Worm (Caenorhabditis elegans) whole organism, L4 larva: Measurements from ENCODE around the gene ncs-6.
A peak's percentile ranks its signal among the peaks of the same experiment; 100 is the strongest.

ENCODE experiments used
- F26F4.8 ChIP-seq: fragments of 200-800 bp; sonication (Bioruptor generic); conservative IDR thresholded peaks from 2 replicates; pipeline ENCODE4 v1.3.6; 2022; ENCODE audit warnings: missing genetic modification characterization, missing compliant biosample characterization
- T26A8.4 ChIP-seq: fragments of 200-800 bp; sonication (Bioruptor generic); IDR thresholded peaks from 2 replicates; pipeline ENCODE4 v1.3.6; 2022; ENCODE audit warnings: missing genetic modification characterization, missing compliant biosample characterization
- Y105C5A.15 ChIP-seq: fragments of 200-800 bp; sonication (Bioruptor generic); IDR thresholded peaks from 2 replicates; pipeline ENCODE4 v1.3.6; 2022; ENCODE audit warnings: missing genetic modification characterization, missing compliant biosample characterization
- Y75B8A.6 ChIP-seq: fragments of 200-800 bp; sonication (Bioruptor generic); IDR thresholded peaks from 2 replicates; pipeline ENCODE4 v1.3.6; 2022; ENCODE audit warnings: missing genetic modification reagents, missing genetic modification characterization, missing compliant biosample characterization
- ZK337.2 ChIP-seq: fragments of 200-800 bp; sonication (Bioruptor generic); IDR thresholded peaks from 2 replicates; pipeline ENCODE4 v1.3.6; 2022; ENCODE audit warnings: missing genetic modification reagents, missing genetic modification characterization, missing compliant biosample characterization
- aha-1 ChIP-seq: fragments of 150-350 bp; peaks from one replicate; lab custom pipeline; 2014; ENCODE audit warnings: missing biosample characterization, missing genetic modification characterization
- arid-1 ChIP-seq: fragments of 200-800 bp; sonication (Bioruptor generic); conservative IDR thresholded peaks from 2 replicates; pipeline ENCODE4 v1.3.6; 2022; ENCODE audit warnings: missing genetic modification reagents, missing genetic modification characterization, missing compliant biosample characterization
- ceh-44 ChIP-seq: fragments of 200-800 bp; sonication (Bioruptor generic); IDR thresholded peaks from 2 replicates; pipeline ENCODE4 v1.3.6; 2022; ENCODE audit warnings: missing genetic modification reagents, missing genetic modification characterization, missing compliant biosample characterization
- ceh-62 ChIP-seq: sonication (generic microtip); optimal IDR thresholded peaks from 2 replicates; lab custom pipeline; 2017; ENCODE audit warnings: missing biosample characterization, missing genetic modification characterization
- ces-1 ChIP-seq: fragments of 150-350 bp; sonication (generic microtip); optimal IDR thresholded peaks from 4 replicates; lab custom pipeline; 2014; ENCODE audit warnings: missing biosample characterization, missing genetic modification reagents, missing genetic modification characterization
- daf-16 ChIP-seq, 3 experiments: sonication (generic microtip); optimal IDR thresholded peaks; 2 replicates each; lab custom pipeline; 2016 to 2017; ENCODE audit warnings: missing genetic modification characterization in 3 of 3, missing genetic modification reagents in 3 of 3, mild to moderate bottlenecking in 2 of 3, missing compliant biosample characterization in 2 of 3, missing biosample characterization in 1 of 3, moderate library complexity in 1 of 3
- dmd-6 ChIP-seq: fragments of 200-800 bp; sonication (Bioruptor generic); IDR thresholded peaks from 2 replicates; pipeline ENCODE4 v1.3.6; 2022; ENCODE audit warnings: missing genetic modification reagents, missing genetic modification characterization, missing compliant biosample characterization
- dpl-1 ChIP-seq: fragments of 150-350 bp; optimal IDR thresholded peaks from 2 replicates; lab custom pipeline; 2014; ENCODE audit warnings: missing biosample characterization, missing genetic modification reagents, missing genetic modification characterization
- dve-1 ChIP-seq: sonication (generic microtip); optimal IDR thresholded peaks from 2 replicates; lab custom pipeline; 2017; ENCODE audit warnings: antibody characterized with exemption, mild to moderate bottlenecking, missing genetic modification characterization, missing compliant biosample characterization; ENCODE audit not compliant: insufficient read depth
- egl-43 ChIP-seq: fragments of 200-800 bp; sonication (Bioruptor generic); IDR thresholded peaks from 2 replicates; pipeline ENCODE4 v1.3.6; 2022; ENCODE audit warnings: missing genetic modification reagents, missing genetic modification characterization, missing compliant biosample characterization
- hlh-11 ChIP-seq: fragments of 200-800 bp; sonication (Bioruptor generic); optimal IDR thresholded peaks from 2 replicates; lab custom pipeline; 2018; ENCODE audit warnings: mild to moderate bottlenecking, missing genetic modification characterization, missing compliant biosample characterization
- lin-13 ChIP-seq: fragments of 150-350 bp; optimal IDR thresholded peaks from 2 replicates; lab custom pipeline; 2014; ENCODE audit warnings: missing biosample characterization, missing genetic modification reagents, missing genetic modification characterization
- lin-15B ChIP-seq: fragments of 150-350 bp; sonication (generic microtip); optimal IDR thresholded peaks from 3 replicates; lab custom pipeline; 2014; ENCODE audit warnings: missing biosample characterization, missing genetic modification characterization
- madf-9 ChIP-seq: fragments of 200-800 bp; sonication (Bioruptor generic); conservative IDR thresholded peaks from 2 replicates; pipeline ENCODE4 v1.3.6; 2022; ENCODE audit warnings: missing genetic modification reagents, missing genetic modification characterization, missing compliant biosample characterization
- mdt-29 ChIP-seq: fragments of 200-800 bp; sonication (Bioruptor generic); IDR thresholded peaks from 2 replicates; pipeline ENCODE4 v1.3.6; 2022; ENCODE audit warnings: missing genetic modification reagents, missing genetic modification characterization, missing compliant biosample characterization
- mes-2 ChIP-seq: sonication (generic microtip); optimal IDR thresholded peaks from 2 replicates; lab custom pipeline; 2016; ENCODE audit warnings: missing genotype, mild to moderate bottlenecking, missing genetic modification characterization, missing compliant biosample characterization; ENCODE audit not compliant: poor library complexity, severe bottlenecking
- nhr-111 ChIP-seq: fragments of 200-800 bp; sonication (Bioruptor generic); optimal IDR thresholded peaks from 2 replicates; lab custom pipeline; 2018; ENCODE audit warnings: mild to moderate bottlenecking, missing genetic modification characterization, missing compliant biosample characterization
- nhr-28 ChIP-seq: fragments of 150-350 bp; optimal IDR thresholded peaks from 2 replicates; lab custom pipeline; 2014; ENCODE audit warnings: missing biosample characterization, missing genetic modification characterization
- nhr-42 ChIP-seq: fragments of 200-800 bp; sonication (Bioruptor generic); IDR thresholded peaks from 2 replicates; pipeline ENCODE4 v1.3.6; 2022; ENCODE audit warnings: missing genetic modification characterization, missing compliant biosample characterization
- nhr-77 ChIP-seq: fragments of 150-350 bp; optimal IDR thresholded peaks from 2 replicates; lab custom pipeline; 2014; ENCODE audit warnings: missing biosample characterization, missing genetic modification characterization
- pha-4 ChIP-seq, 2 experiments: fragments of 150-350 bp in 1 of 2; fragments of 200-800 bp in 1 of 2; sonication (Bioruptor generic) in 1 of 2; IDR thresholded peaks in 1 of 2; optimal IDR thresholded peaks in 1 of 2; 2 replicates each; pipeline versions ENCODE4 v1.3.6 to Lab custom; 2014 to 2022; ENCODE audit warnings: missing genetic modification characterization in 2 of 2, missing genetic modification reagents in 2 of 2, missing biosample characterization in 1 of 2, missing compliant biosample characterization in 1 of 2
- php-3 ChIP-seq: fragments of 200-800 bp; sonication (Bioruptor generic); IDR thresholded peaks from 2 replicates; pipeline ENCODE4 v1.3.6; 2022; ENCODE audit warnings: missing genetic modification reagents, missing genetic modification characterization, missing compliant biosample characterization
- set-16 ChIP-seq: fragments of 200-800 bp; sonication (Bioruptor generic); IDR thresholded peaks from 2 replicates; pipeline ENCODE4 v1.3.6; 2022; ENCODE audit warnings: missing genetic modification reagents, missing genetic modification characterization, missing compliant biosample characterization
- snpc-1.2 ChIP-seq: fragments of 200-800 bp; sonication (Bioruptor generic); IDR thresholded peaks from 2 replicates; pipeline ENCODE4 v1.3.6; 2022; ENCODE audit warnings: missing genetic modification reagents, missing genetic modification characterization, missing compliant biosample characterization
- spr-1 ChIP-seq: sonication (generic microtip); optimal IDR thresholded peaks from 2 replicates; lab custom pipeline; 2016; ENCODE audit warnings: mild to moderate bottlenecking, missing genetic modification characterization, missing compliant biosample characterization
- spr-3 ChIP-seq: fragments of 200-800 bp; sonication (Bioruptor generic); optimal IDR thresholded peaks from 2 replicates; lab custom pipeline; 2018; ENCODE audit warnings: mild to moderate bottlenecking, missing genetic modification characterization, missing compliant biosample characterization
- tag-97 ChIP-seq: fragments of 200-800 bp; sonication (Bioruptor generic); IDR thresholded peaks from 2 replicates; pipeline ENCODE4 v1.3.6; 2022; ENCODE audit warnings: missing genetic modification characterization, missing compliant biosample characterization
- tra-1 ChIP-seq: fragments of 200-800 bp; sonication (Bioruptor generic); IDR thresholded peaks from 2 replicates; pipeline ENCODE4 v1.3.6; 2022; ENCODE audit warnings: missing genetic modification reagents, missing genetic modification characterization, missing compliant biosample characterization
- unc-130 ChIP-seq: sonication (generic microtip); optimal IDR thresholded peaks from 2 replicates; lab custom pipeline; 2016; ENCODE audit warnings: missing genetic modification reagents, missing genetic modification characterization, missing compliant biosample characterization
- unc-62 ChIP-seq, 3 experiments: fragments of 150-350 bp in 1 of 3; sonication (generic microtip); optimal IDR thresholded peaks in 2 of 3; peaks in 1 of 3; 1 replicate in 1 of 3; 2 replicates in 2 of 3; lab custom pipeline; 2014 to 2017; ENCODE audit warnings: missing biosample characterization in 3 of 3, missing genetic modification characterization in 3 of 3, missing genetic modification reagents in 3 of 3, missing genotype in 1 of 3
- vab-7 ChIP-seq: fragments of 200-800 bp; sonication (Bioruptor generic); IDR thresholded peaks from 2 replicates; pipeline ENCODE4 v1.3.6; 2022; ENCODE audit warnings: missing genetic modification reagents, missing genetic modification characterization, missing compliant biosample characterization

Gene ncs-6

DNA sequence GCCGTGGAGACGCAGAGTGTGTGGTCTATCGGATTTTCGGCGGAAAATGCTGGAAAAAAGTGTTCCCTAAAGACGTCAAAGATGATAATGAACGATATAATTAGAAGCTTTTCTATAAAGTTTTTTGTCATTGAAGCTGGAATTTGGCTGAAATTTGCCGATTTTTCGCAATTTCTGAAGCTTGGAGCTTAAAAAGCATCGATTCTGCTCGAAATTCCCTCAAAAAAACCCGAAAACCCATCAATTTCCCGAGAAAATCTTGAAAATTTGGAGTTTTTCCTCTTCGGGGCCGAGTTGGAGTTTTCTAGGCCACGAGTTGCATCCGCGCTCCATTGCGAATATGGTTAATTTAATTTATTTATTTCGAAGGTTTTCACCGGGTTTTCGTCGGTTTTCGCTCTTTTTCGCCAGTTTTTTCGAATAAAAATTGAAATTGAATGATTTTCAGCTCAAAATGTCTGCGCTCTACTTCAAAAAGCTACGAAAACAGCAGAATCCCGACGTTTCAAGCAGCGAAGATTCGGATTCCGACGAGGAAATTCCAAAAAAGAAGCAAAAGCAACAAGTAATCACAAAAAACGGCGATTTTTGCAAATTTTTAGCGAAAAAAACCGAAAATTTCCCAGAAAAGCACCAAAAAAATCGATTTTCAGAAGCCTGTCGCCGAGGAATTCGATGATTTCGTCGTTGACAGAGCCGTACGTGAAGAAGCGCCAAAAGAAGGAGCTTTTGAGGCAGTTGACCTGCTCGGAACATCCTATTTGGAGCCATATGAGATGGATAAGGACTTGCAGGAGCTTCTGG is 25.6 kb downstream of the ncs-6 start, which contains the start of the genes col-71 and Y49F6B.2 (continued):
- no peak for TF ChIP-seq tag-97 (GFP tag; lab: Robert Waterston, UW)
- TF ChIP-seq nhr-77, result peak; percentile 4
- TF ChIP-seq dpl-1, result peak; percentile 70
- no peak for TF ChIP-seq ceh-62 (tag; lab: Kevin White, UChicago)
- peak; percentile 91 for TF ChIP-seq unc-130 (GFP tag; lab: Kevin White, UChicago)
- peak in 1 of 2 experiments; percentile 97 for TF ChIP-seq unc-62 (GFP tag; optimal IDR thresholded peaks at IDR 0.05 in 1 of 2; lab: Kevin White, UChicago)
- no peak for TF ChIP-seq unc-62 (tag; optimal IDR thresholded peaks at IDR 0.05; lab: Kevin White, UChicago)
- peak; percentile 70 for TF ChIP-seq lin-13 (GFP tag; lab: Kevin White, UChicago)
- 0 out of 2 replicates have a peak, but pooled peaks have one; percentile 7 for TF ChIP-seq arid-1
- no peak for TF ChIP-seq nhr-42
- TF ChIP-seq ces-1 (GFP tag; lab: Kevin White, UChicago), result peak; percentile 95
- no peak for TF ChIP-seq vab-7 (GFP tag; lab: Robert Waterston, UW)
- peak; percentile 48; the same call in 1 of the 2 replicates for TF ChIP-seq ceh-44
- TF ChIP-seq pha-4 (GFP tag; IDR thresholded peaks at IDR 0.05; lab: Robert Waterston, UW), result 0 out of 2 replicates have a peak, but pooled peaks have one; percentile 18
- TF ChIP-seq pha-4 (tag; optimal IDR thresholded peaks at IDR 0.05; lab: Kevin White, UChicago), result no peak
- peak; percentile 72 for TF ChIP-seq ZK337.2 (GFP tag; lab: Robert Waterston, UW)
- peak; percentile 15 for TF ChIP-seq hlh-11 (tag; lab: Kevin White, UChicago)

ce11 chrII:3502011-3502410 is 26.3 kb downstream of the ncs-6 start:
- no peak for TF ChIP-seq dve-1 (tag; lab: Kevin White, UChicago)
- TF ChIP-seq aha-1, result peak; percentile 94
- no peak for TF ChIP-seq daf-16 (GFP tag; optimal IDR thresholded peaks at IDR 0.05; lab: Kevin White, UChicago)
- no peak for TF ChIP-seq daf-16 (tag; optimal IDR thresholded peaks at IDR 0.05; lab: Kevin White, UChicago)
- no peak for TF ChIP-seq lin-15B (tag; lab: Kevin White, UChicago)
- TF ChIP-seq madf-9 (GFP tag; lab: Robert Waterston, UW), result no peak
- no peak for TF ChIP-seq mdt-29 (GFP tag; lab: Robert Waterston, UW)
- TF ChIP-seq spr-3, result no peak
- TF ChIP-seq mes-2 (tag; lab: Kevin White, UChicago), result no peak
- TF ChIP-seq dmd-6 (GFP tag; lab: Robert Waterston, UW), result no peak
- TF ChIP-seq egl-43 (GFP tag; lab: Robert Waterston, UW), result peak; percentile 61; the same call in 1 of the 2 replicates
- TF ChIP-seq unc-62 (GFP tag; optimal IDR thresholded peaks at IDR 0.05 in 1 of 2; lab: Kevin White, UChicago), result peak in 1 of 2 experiments; percentile 67
- TF ChIP-seq unc-62 (tag; optimal IDR thresholded peaks at IDR 0.05; lab: Kevin White, UChicago), result no peak
- no peak for TF ChIP-seq tra-1
- TF ChIP-seq pha-4 (GFP tag; IDR thresholded peaks at IDR 0.05; lab: Robert Waterston, UW), result peak; percentile 15; the same call in 1 of the 2 replicates
- no peak for TF ChIP-seq pha-4 (tag; optimal IDR thresholded peaks at IDR 0.05; lab: Kevin White, UChicago)
- TF ChIP-seq Y105C5A.15 (GFP tag; lab: Robert Waterston, UW), result 0 out of 2 replicates have a peak, but pooled peaks have one; percentile 43
- TF ChIP-seq nhr-28 (tag; lab: Kevin White, UChicago), result no peak
- no peak for TF ChIP-seq F26F4.8 (GFP tag; lab: Robert Waterston, UW)
- TF ChIP-seq snpc-1.2 (GFP tag; lab: Robert Waterston, UW), result no peak

- TF ChIP-seq php-3 (GFP tag; lab: Robert Waterston, UW) (peak; percentile 31; the same call in 1 of the 2 replicates), T26A8.4 (GFP tag; lab: Robert Waterston, UW) (peak; percentile 57), nhr-111 (GFP tag; lab: Kevin White, UChicago) (peak; percentile 13), set-16 (GFP tag; lab: Robert Waterston, UW) (peak; percentile 97), Y75B8A.6 (GFP tag; lab: Robert Waterston, UW) (no peak), egl-43 (GFP tag; lab: Robert Waterston, UW) (peak; percentile 65; the same call in 1 of the 2 replicates), spr-1 (tag; lab: Kevin White, UChicago) (peak; percentile 7), hlh-11 (tag; lab: Kevin White, UChicago) (no peak)
These were observed 27.9 kb downstream of the ncs-6 start for ce11 chrII:3500373-3500772.
